Fruit fly (Drosophila melanogaster) S2 (cell line): ENCODE data around the gene CG43841.

ENCODE experiments used
- CG8478 ChIP-seq: fragments of >200 bp; optimal IDR thresholded peaks from 2 replicates; lab custom pipeline; 2018
- CTCF ChIP-seq, 2 experiments: fragments of >200 bp; optimal IDR thresholded peaks; 2 replicates each; lab custom pipeline; 2018

DNA sequence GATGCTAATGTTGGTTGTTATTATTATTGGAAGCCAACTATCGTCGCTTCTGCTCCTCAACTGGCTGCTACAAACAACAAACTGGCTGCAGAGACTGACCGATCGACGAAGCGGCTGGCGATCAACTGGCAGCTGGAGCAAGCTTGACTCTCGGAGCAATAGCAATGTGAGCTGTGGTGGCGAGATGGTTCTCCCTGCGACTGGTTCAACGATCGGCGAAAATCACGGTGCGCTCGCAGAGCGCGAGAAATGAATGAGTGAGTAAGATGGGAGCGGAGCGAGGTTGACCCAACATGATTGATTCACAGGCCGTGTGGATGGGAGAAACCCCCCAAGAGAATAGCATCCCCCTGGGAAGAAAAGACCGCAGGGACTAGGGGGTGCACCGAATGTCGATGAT, 50.0 kb downstream of the CG43841 start, which contains the start of gene CG15046:
- TF ChIP-seq CTCF (optimal IDR thresholded peaks at IDR 0.05; lab: Kevin White, UChicago) (no peak), CG8478 (no peak)
